Fruit fly (Drosophila melanogaster) whole organism: ENCODE data around the gene Sbds.

Experiments
- CG8478 ChIP-seq: fragments of >200 bp; optimal IDR thresholded peaks from 2 replicates; lab custom pipeline; 2018; ENCODE audit warnings: inconsistent platforms
- Dll ChIP-seq: fragments of >200 bp; optimal IDR thresholded peaks from 2 replicates; lab custom pipeline; 2017
- EcR ChIP-seq, 2 experiments: fragments of >200 bp; optimal IDR thresholded peaks; 2 replicates each; lab custom pipeline; 2017; ENCODE audit warnings: missing biosample characterization in 2 of 2, missing genetic modification characterization in 2 of 2, missing genetic modification reagents in 2 of 2
- pan ChIP-seq: fragments of >200 bp; optimal IDR thresholded peaks from 2 replicates; lab custom pipeline; 2017
- psq ChIP-seq: fragments of >200 bp; optimal IDR thresholded peaks from 2 replicates; lab custom pipeline; 2017
- usp ChIP-seq: fragments of >200 bp; optimal IDR thresholded peaks from 2 replicates; lab custom pipeline; 2017; ENCODE audit warnings: missing biosample characterization, missing genetic modification characterization, mixed read lengths

The Sbds gene

DNA sequence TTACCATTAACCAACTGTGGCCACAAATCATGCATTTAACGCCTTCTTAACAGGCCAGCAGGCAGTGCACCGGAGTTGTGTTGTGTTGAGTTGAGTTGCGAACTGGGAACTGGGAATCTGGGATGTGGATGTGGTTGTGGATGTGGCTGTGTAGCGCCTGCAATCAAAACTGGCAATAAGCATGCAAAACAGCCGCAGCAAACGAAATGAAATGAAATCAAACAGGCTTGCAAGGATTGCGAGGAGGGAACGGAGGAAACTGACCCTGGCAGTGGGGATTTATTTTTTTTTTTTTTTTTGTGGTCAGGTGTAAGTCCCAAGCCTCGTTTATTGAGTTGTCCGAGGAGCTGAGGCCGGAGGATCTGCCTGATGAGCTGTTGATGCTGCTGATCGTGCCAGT lies 49.8 kb downstream of the Sbds start:
- TF ChIP-seq EcR (GFP tag; optimal IDR thresholded peaks at IDR 0.05; lab: Kevin White, UChicago) (no peak), pan (lab: Kevin White, UChicago) (no peak), CG8478 (lab: Kevin White, UChicago) (no peak), psq (lab: Kevin White, UChicago) (no peak), Dll (no peak), usp (GFP tag; lab: Kevin White, UChicago) (no peak)
